Worm (Caenorhabditis elegans) whole organism, late embryonic: Measurements from ENCODE around the gene B0303.4.

Experiments used
- Y22D7AL.16 ChIP-seq: sonication (generic microtip); optimal IDR thresholded peaks from 2 replicates; lab custom pipeline; 2016; ENCODE audit warnings: missing genetic modification characterization, missing compliant biosample characterization
- ceh-22 ChIP-seq: sonication (generic microtip); optimal IDR thresholded peaks from 2 replicates; lab custom pipeline; 2017; ENCODE audit warnings: missing biosample characterization, missing genetic modification characterization
- ceh-48 ChIP-seq: sonication (generic microtip); optimal IDR thresholded peaks from 2 replicates; lab custom pipeline; 2016; ENCODE audit warnings: missing genetic modification characterization, inconsistent platforms, missing compliant biosample characterization
- ceh-6 ChIP-seq: fragments of 200-800 bp; sonication (Bioruptor generic); optimal IDR thresholded peaks from 2 replicates; lab custom pipeline; 2018; ENCODE audit warnings: mild to moderate bottlenecking, missing genetic modification characterization, missing compliant biosample characterization
- ceh-9 ChIP-seq: sonication (generic microtip); optimal IDR thresholded peaks from 2 replicates; lab custom pipeline; 2016; ENCODE audit warnings: mild to moderate bottlenecking, missing genetic modification characterization, inconsistent platforms, missing compliant biosample characterization
- ets-4 ChIP-seq: sonication (generic microtip); optimal IDR thresholded peaks from 2 replicates; lab custom pipeline; 2016; ENCODE audit warnings: missing genetic modification characterization, missing compliant biosample characterization
- fkh-10 ChIP-seq: fragments of 150-350 bp; optimal IDR thresholded peaks from 2 replicates; lab custom pipeline; 2014; ENCODE audit warnings: missing biosample characterization, missing genetic modification reagents, missing genetic modification characterization
- hlh-13 ChIP-seq: fragments of 200-800 bp; sonication (Bioruptor generic); optimal IDR thresholded peaks from 2 replicates; lab custom pipeline; 2018; ENCODE audit warnings: mild to moderate bottlenecking, missing genetic modification characterization, missing compliant biosample characterization
- hlh-15 ChIP-seq: sonication (generic microtip); optimal IDR thresholded peaks from 2 replicates; lab custom pipeline; 2016; ENCODE audit warnings: missing genetic modification characterization, missing compliant biosample characterization
- madf-2 ChIP-seq: sonication (generic microtip); optimal IDR thresholded peaks from 2 replicates; lab custom pipeline; 2017; ENCODE audit warnings: missing genetic modification characterization, missing compliant biosample characterization

DNA sequence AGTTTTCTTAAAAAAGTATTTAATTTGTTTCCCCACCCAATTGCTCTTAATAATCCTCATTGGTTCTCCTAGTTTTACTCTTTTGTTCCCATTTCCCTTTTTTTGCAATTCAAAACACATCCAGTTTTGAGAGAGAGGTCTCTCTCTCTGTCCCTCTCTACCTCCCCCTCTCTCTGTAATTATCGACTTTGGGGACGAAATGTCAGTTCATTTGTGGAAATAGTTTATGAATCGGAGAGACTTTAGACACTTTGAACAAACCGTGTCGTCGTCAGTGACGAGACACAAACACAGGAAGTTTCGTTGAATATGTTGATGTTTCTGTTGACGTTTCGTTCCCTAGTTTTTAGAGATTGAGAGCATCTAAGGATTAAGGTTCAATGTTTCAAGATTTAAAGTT lies 26.5 kb upstream of the B0303.4 start:
- TF ChIP-seq hlh-15 (tag; lab: Kevin White, UChicago), result no peak
- no peak for TF ChIP-seq Y22D7AL.16 (tag; lab: Kevin White, UChicago)
- TF ChIP-seq ceh-22 (tag; lab: Kevin White, UChicago), result no peak
- TF ChIP-seq fkh-10 (GFP tag; lab: Kevin White, UChicago), result no peak
- no peak for TF ChIP-seq ets-4 (tag; lab: Kevin White, UChicago)
- no peak for TF ChIP-seq ceh-6
- TF ChIP-seq ceh-9, result no peak
- no peak for TF ChIP-seq madf-2 (tag; lab: Kevin White, UChicago)
- TF ChIP-seq ceh-48 (tag; lab: Kevin White, UChicago), result no peak
- TF ChIP-seq hlh-13 (GFP tag; lab: Kevin White, UChicago), result no peak
